Worm (Caenorhabditis elegans): ENCODE measurements around the gene dpm-1.

The dpm-1 gene

DNA sequence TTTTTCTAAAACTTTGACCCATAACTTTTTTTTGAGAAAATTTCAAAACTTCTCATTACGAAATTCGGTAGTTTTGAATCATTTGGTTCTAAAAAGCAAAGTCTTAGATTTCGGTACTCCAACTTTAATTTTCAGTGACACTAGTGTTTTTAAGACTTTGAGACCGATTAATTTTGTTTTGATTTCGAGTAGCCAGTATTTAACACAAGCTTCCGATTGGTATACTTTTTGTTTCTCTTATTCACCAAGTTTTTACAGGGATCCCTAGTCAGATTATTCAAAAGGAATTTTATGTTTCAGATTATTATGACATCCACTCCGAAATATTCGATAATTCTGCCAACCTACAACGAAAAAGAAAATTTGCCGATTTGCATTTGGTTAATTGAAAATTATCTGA lies at the start of gene dpm-1:
TSS of gene dpm-1 (plus strand) at position 301 of the 400 bp plus-strand sequence.
- TF ChIP-seq drap-1 (GFP tag; optimal IDR thresholded peaks at IDR 0.05) (no peak), cnd-1 (tag; optimal IDR thresholded peaks at IDR 0.05) (no peak), unc-120 (tag; optimal IDR thresholded peaks at IDR 0.05; ENCODE audit: poor library complexity, severe bottlenecking) (no peak), ceh-39 (tag; optimal IDR thresholded peaks at IDR 0.05) (no peak), lin-13 (tag; optimal IDR thresholded peaks at IDR 0.05) (no peak), zip-8 (tag; optimal IDR thresholded peaks at IDR 0.05) (no peak)

DNA sequence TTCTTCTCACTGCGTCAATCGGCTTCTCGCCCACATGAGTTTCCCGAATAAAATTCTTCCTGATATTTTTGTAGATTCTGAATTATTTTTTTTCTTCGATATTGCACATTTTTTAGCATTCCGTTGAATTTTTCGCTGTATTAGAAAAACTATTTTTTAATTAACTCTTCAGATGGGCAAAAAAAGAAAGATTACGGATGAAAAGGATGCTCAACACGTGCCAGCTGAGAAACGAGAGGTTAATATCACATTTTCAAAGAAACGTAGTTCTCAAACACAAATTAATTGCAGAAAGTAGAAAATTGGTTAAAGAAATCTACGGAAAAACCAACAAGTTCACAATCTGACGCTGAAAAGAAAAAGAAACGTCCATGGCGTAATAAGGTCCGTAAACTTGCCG lies 49.1 kb upstream of the dpm-1 start, which contains the start of gene rrp-8:
TSS of gene rrp-8 (plus strand) at position 173 of the 400 bp plus-strand sequence.
- TF ChIP-seq sem-2 (GFP tag; optimal IDR thresholded peaks at IDR 0.05) (no peak), nhr-237 (tag; optimal IDR thresholded peaks at IDR 0.05) (no peak), mep-1 (tag; optimal IDR thresholded peaks at IDR 0.05) (no peak), nhr-2 (tag; optimal IDR thresholded peaks at IDR 0.05) (no peak)

DNA sequence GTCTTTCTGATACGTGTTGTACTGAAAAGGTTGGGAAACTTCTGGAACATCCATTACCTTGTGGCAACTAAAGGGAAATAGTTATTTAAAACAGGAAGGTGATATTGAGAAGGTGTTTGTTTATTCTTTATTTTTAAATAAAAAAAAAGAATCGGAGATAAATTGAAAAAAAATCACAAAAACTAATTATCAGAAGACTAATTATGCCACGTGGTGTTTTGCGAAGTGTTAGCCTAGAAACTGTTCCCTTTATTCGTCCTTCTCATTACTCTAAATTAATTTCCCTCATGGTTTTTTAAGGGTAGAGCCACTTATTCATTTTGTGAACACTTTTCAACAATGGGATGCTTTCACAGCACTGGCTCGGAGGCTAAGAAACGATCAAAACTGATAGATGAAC lies 44.1 kb upstream of the dpm-1 start, which contains the start of gene gpa-4:
TSS of gene gpa-4 (plus strand) at position 301 of the 400 bp plus-strand sequence.
- TF ChIP-seq nhr-28 (tag; optimal IDR thresholded peaks at IDR 0.05), result no peak
- TF ChIP-seq snpc-4 (tag; optimal IDR thresholded peaks at IDR 0.05), result no peak
- TF ChIP-seq elt-1 (tag; optimal IDR thresholded peaks at IDR 0.05; ENCODE audit: borderline replicate concordance, insufficient read depth), result no peak
- TF ChIP-seq mls-2 (tag; optimal IDR thresholded peaks at IDR 0.05), result no peak

DNA sequence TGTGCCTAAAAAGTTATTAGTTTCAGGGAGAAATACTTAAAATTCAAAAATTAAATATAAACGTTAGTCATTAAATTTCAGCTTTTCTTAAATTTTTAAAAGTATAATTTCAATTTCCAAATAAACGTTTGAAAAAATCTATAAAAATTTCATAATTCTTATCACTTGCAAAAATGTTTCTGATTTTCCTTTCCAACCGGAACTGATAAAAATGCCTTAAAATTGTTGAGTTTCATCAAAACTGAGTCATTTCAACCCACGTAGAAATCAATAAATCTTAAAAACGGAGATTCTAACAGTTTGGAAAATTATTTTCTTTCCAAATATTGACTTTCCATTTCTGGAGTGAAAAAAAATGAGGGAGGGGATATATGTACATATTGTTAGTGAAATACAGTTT lies 36.6 kb upstream of the dpm-1 start:
- TF ChIP-seq blmp-1 (tag; optimal IDR thresholded peaks at IDR 0.05) (no peak), hlh-1 (tag; optimal IDR thresholded peaks at IDR 0.05) (no peak), flh-1 (GFP tag; optimal IDR thresholded peaks at IDR 0.05) (no peak), elt-1 (tag; optimal IDR thresholded peaks at IDR 0.05; ENCODE audit: borderline replicate concordance, insufficient read depth) (no peak), ham-2 (GFP tag; optimal IDR thresholded peaks at IDR 0.05) (no peak), ces-1 (GFP tag; optimal IDR thresholded peaks at IDR 0.05) (no peak), zip-8 (tag; optimal IDR thresholded peaks at IDR 0.05) (no peak), ceh-43 (GFP tag; optimal IDR thresholded peaks at IDR 0.05) (no peak), ceh-39 (tag; optimal IDR thresholded peaks at IDR 0.05) (no peak)

DNA sequence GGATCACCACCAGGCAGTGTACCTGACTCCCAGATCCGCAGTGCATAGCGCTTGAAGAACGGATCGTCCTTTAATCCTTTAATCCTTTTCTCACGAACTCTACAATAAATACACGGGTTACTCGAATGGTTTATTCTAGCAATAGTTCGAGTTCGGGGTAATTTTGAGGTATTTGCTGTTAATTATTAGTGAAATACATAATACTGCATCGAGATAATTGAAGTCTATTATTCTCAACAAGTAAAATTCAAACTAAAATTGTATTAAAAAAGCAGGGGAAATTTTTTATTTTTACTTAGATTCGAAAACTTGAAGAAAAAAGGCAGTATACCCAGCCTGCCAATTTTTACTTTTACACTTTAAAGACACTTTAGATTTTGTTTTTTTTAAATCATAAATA lies 35.5 kb upstream of the dpm-1 start, which contains the start of gene kgb-1:
TSS of gene kgb-1 (minus strand) at position 101 of the 400 bp plus-strand sequence.
- TF ChIP-seq zip-8 (tag; optimal IDR thresholded peaks at IDR 0.05) (no peak), mep-1 (tag; optimal IDR thresholded peaks at IDR 0.05) (no peak), ces-1 (GFP tag; optimal IDR thresholded peaks at IDR 0.05) (no peak)

DNA sequence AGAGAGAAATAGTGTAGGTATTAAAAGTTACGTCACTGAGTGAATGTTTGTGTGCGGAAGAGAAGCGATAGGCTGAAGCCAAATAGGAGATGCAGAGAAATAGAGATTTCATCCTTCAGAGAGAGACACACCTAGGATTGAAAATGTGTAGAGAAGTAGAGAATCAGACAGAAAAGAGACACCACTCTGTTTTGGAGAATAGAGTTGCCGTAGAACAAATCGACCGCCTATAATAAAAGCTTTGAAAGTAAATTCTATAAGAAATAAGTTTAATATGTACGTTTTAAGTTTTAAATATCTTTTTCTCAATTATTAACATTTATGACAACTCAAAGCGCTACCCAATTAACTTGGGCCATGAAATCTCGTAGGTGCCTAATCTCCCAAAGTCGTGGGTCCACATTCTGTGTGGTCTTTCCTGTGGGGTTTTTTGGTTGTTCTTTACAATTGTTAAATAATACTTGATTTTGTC lies 35.0 kb upstream of the dpm-1 start, which contains the start of gene T07A9.12:
TSS of gene T07A9.12 (plus strand) at position 448 of the 472 bp plus-strand sequence.
- no peak for TF ChIP-seq lin-32 (GFP tag; optimal IDR thresholded peaks at IDR 0.05)
- TF ChIP-seq M03D4.4 (tag; optimal IDR thresholded peaks at IDR 0.05), result peak; percentile 28
- TF ChIP-seq mab-5 (tag; optimal IDR thresholded peaks at IDR 0.05), result no peak
- peak; percentile 74 for TF ChIP-seq pha-4 (tag; optimal IDR thresholded peaks at IDR 0.05)
- TF ChIP-seq ham-2 (GFP tag; optimal IDR thresholded peaks at IDR 0.05), result peak; percentile 84
- peak; percentile 63 for TF ChIP-seq nhr-237 (tag; optimal IDR thresholded peaks at IDR 0.05)
- no peak for TF ChIP-seq elt-1 (tag; optimal IDR thresholded peaks at IDR 0.05; ENCODE audit: borderline replicate concordance, insufficient read depth)
- TF ChIP-seq bed-3 (GFP tag; optimal IDR thresholded peaks at IDR 0.05), result no peak
- TF ChIP-seq mls-2 (tag; optimal IDR thresholded peaks at IDR 0.05), result peak; percentile 9
- TF ChIP-seq nhr-28 (tag; optimal IDR thresholded peaks at IDR 0.05), result no peak
- TF ChIP-seq nhr-2 (tag; optimal IDR thresholded peaks at IDR 0.05), result peak; percentile 41
- TF ChIP-seq lsy-2 (tag; optimal IDR thresholded peaks at IDR 0.05), result peak; percentile 34
- no peak for TF ChIP-seq ceh-39 (tag; optimal IDR thresholded peaks at IDR 0.05)
- peak; percentile 46 for TF ChIP-seq mep-1 (tag; optimal IDR thresholded peaks at IDR 0.05)
- peak; percentile 54 for TF ChIP-seq unc-62 (GFP tag; optimal IDR thresholded peaks at IDR 0.05)
- no peak for TF ChIP-seq sem-2 (GFP tag; optimal IDR thresholded peaks at IDR 0.05)
- peak; percentile 71 for TF ChIP-seq unc-120 (tag; optimal IDR thresholded peaks at IDR 0.05; ENCODE audit: poor library complexity, severe bottlenecking)
- no peak for TF ChIP-seq hlh-1 (tag; optimal IDR thresholded peaks at IDR 0.05)
- no peak for TF ChIP-seq blmp-1 (tag; optimal IDR thresholded peaks at IDR 0.05)
- TF ChIP-seq nhr-76 (tag; optimal IDR thresholded peaks at IDR 0.05), result no peak
- TF ChIP-seq elt-3 (tag; optimal IDR thresholded peaks at IDR 0.05), result no peak
- no peak for TF ChIP-seq ceh-43 (GFP tag; optimal IDR thresholded peaks at IDR 0.05)
- TF ChIP-seq ces-1 (GFP tag; optimal IDR thresholded peaks at IDR 0.05), result peak; percentile 43
- no peak for TF ChIP-seq snpc-4 (tag; optimal IDR thresholded peaks at IDR 0.05)
- TF ChIP-seq cnd-1 (tag; optimal IDR thresholded peaks at IDR 0.05), result no peak
- TF ChIP-seq sptf-1 (tag; optimal IDR thresholded peaks at IDR 0.05), result peak; percentile 63
- no peak for TF ChIP-seq tbx-8 (GFP tag; optimal IDR thresholded peaks at IDR 0.05)
- TF ChIP-seq drap-1 (GFP tag; optimal IDR thresholded peaks at IDR 0.05), result no peak
- no peak for TF ChIP-seq nhr-12 (tag; optimal IDR thresholded peaks at IDR 0.05)
- no peak for TF ChIP-seq ceh-83 (GFP tag; optimal IDR thresholded peaks at IDR 0.05)
- no peak for TF ChIP-seq ztf-11 (tag; optimal IDR thresholded peaks at IDR 0.05)
- TF ChIP-seq flh-1 (GFP tag; optimal IDR thresholded peaks at IDR 0.05), result no peak
- no peak for TF ChIP-seq lin-13 (tag; optimal IDR thresholded peaks at IDR 0.05)
- TF ChIP-seq unc-39 (tag; optimal IDR thresholded peaks at IDR 0.05), result no peak
- TF ChIP-seq zip-8 (tag; optimal IDR thresholded peaks at IDR 0.05), result peak; percentile 26
